Worm (Caenorhabditis elegans): ENCODE results near the gene sdz-6.

sdz-6 gene

DNA sequence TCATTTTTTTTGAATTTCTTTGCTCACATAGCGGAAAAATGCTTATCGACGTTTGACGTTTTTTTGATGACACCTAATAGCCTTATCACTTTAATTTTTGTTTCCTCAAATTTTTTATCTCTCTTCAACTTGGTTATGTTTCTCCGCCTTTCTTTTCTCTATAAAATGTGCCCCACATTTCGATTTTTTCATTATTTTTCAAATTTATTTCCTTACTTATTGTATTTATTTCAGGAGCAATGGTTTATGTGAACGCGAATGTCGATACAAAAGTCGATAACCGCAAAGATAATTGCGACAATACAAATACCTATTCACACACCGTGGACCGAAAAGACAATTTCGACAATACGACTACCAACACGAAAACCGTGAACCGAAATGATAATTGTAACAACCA, at the start of gene sdz-6:
sdz-6 (plus strand) TSS at position 229 of the 400 bp plus-strand sequence.
- TF ChIP-seq tbx-11 (GFP tag; IDR thresholded peaks at IDR 0.05), result no peak
- TF ChIP-seq ceh-13 (GFP tag; optimal IDR thresholded peaks at IDR 0.05), result no peak
- TF ChIP-seq scrt-1 (GFP tag; IDR thresholded peaks at IDR 0.05), result no peak
- TF ChIP-seq hnd-1 (tag; optimal IDR thresholded peaks at IDR 0.05), result no peak
- TF ChIP-seq hmbx-1 (tag; optimal IDR thresholded peaks at IDR 0.05), result no peak
- TF ChIP-seq B0310.2 (tag; optimal IDR thresholded peaks at IDR 0.05), result no peak
- no peak for TF ChIP-seq aly-1 (tag; optimal IDR thresholded peaks at IDR 0.05)
- no peak for TF ChIP-seq pes-1 (GFP tag; IDR thresholded peaks at IDR 0.05)
- TF ChIP-seq ama-1 (optimal IDR thresholded peaks at IDR 0.05), result no peak
- TF ChIP-seq tbx-37 (GFP tag; conservative IDR thresholded peaks at IDR 0.05), result no peak
- TF ChIP-seq ceh-36 (tag; optimal IDR thresholded peaks at IDR 0.05), result no peak
- no peak for TF ChIP-seq F13C5.2 (tag; optimal IDR thresholded peaks at IDR 0.05)
- no peak for TF ChIP-seq ets-7 (tag; optimal IDR thresholded peaks at IDR 0.05)
- TF ChIP-seq sea-1 (GFP tag; conservative IDR thresholded peaks at IDR 0.05), result no peak
- no peak for TF ChIP-seq tra-4 (tag; optimal IDR thresholded peaks at IDR 0.05)
- no peak for TF ChIP-seq flt-1 (GFP tag; IDR thresholded peaks at IDR 0.05)

DNA sequence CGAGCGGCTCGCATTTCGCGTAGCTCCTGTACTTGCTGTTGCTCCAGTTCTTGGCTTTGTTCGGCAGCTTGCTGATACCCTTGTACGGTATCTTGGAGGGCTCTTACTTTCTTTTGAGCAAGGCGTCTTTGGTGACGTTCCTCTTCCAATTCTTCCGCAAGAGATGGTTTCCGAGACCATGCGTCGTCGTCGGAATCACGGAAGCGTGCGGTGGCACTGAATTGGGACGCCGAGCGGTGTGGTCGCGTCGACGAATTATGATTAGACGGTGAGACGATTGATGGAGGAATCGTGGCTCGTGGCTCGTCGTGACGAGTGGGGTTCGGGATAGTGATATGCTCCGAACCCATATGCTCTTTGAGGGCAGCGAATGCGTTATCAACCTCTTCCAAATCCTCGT, 44.1 kb upstream of the sdz-6 start:
- TF ChIP-seq sea-1 (GFP tag; conservative IDR thresholded peaks at IDR 0.05), result no peak
- TF ChIP-seq ets-7 (tag; optimal IDR thresholded peaks at IDR 0.05), result no peak
- TF ChIP-seq tbx-37 (GFP tag; conservative IDR thresholded peaks at IDR 0.05), result no peak
- TF ChIP-seq hmbx-1 (tag; optimal IDR thresholded peaks at IDR 0.05), result no peak
- no peak for TF ChIP-seq ceh-36 (tag; optimal IDR thresholded peaks at IDR 0.05)
- no peak for TF ChIP-seq tra-4 (tag; optimal IDR thresholded peaks at IDR 0.05)
- TF ChIP-seq ceh-13 (GFP tag; optimal IDR thresholded peaks at IDR 0.05), result no peak
- no peak for TF ChIP-seq F13C5.2 (tag; optimal IDR thresholded peaks at IDR 0.05)
- TF ChIP-seq hmg-4 (GFP tag; optimal IDR thresholded peaks at IDR 0.05), result no peak
- no peak for TF ChIP-seq tbx-11 (GFP tag; IDR thresholded peaks at IDR 0.05)
- no peak for TF ChIP-seq scrt-1 (GFP tag; IDR thresholded peaks at IDR 0.05)
- no peak for TF ChIP-seq B0310.2 (tag; optimal IDR thresholded peaks at IDR 0.05)
- TF ChIP-seq aly-1 (tag; optimal IDR thresholded peaks at IDR 0.05), result no peak
- TF ChIP-seq hnd-1 (tag; optimal IDR thresholded peaks at IDR 0.05), result no peak
- no peak for TF ChIP-seq pes-1 (GFP tag; IDR thresholded peaks at IDR 0.05)
- TF ChIP-seq ama-1 (optimal IDR thresholded peaks at IDR 0.05), result no peak
- no peak for TF ChIP-seq flt-1 (GFP tag; IDR thresholded peaks at IDR 0.05)

DNA sequence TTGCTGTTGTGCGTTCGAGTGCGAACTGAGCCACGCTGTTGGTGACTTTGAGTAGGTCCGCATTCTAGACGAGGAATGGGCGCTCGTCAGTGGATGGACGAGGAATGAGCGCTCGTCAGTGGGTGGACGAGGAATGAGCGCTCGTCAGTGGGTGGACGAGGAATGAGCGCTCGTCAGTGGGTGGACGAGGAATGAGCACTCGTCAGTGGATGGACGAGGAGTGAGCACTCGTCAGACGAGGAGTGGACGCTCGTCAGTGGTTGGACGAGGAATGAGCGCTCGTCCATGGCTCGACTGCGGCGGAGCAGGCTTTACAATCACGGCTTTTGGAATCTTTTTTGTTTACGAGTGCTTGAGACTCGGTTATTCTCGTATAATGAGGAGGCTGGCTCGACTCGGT, 41.9 kb upstream of the sdz-6 start:
- TF ChIP-seq flt-1 (GFP tag; IDR thresholded peaks at IDR 0.05) (no peak), ets-7 (tag; optimal IDR thresholded peaks at IDR 0.05) (no peak), ceh-13 (GFP tag; optimal IDR thresholded peaks at IDR 0.05) (no peak), pes-1 (GFP tag; IDR thresholded peaks at IDR 0.05) (no peak), ama-1 (optimal IDR thresholded peaks at IDR 0.05) (no peak), aly-1 (tag; optimal IDR thresholded peaks at IDR 0.05) (no peak), scrt-1 (GFP tag; IDR thresholded peaks at IDR 0.05) (no peak), tbx-11 (GFP tag; IDR thresholded peaks at IDR 0.05) (no peak), tbx-37 (GFP tag; conservative IDR thresholded peaks at IDR 0.05) (no peak), ceh-36 (tag; optimal IDR thresholded peaks at IDR 0.05) (no peak), hnd-1 (tag; optimal IDR thresholded peaks at IDR 0.05) (no peak), tra-4 (tag; optimal IDR thresholded peaks at IDR 0.05) (no peak), B0310.2 (tag; optimal IDR thresholded peaks at IDR 0.05) (no peak)

DNA sequence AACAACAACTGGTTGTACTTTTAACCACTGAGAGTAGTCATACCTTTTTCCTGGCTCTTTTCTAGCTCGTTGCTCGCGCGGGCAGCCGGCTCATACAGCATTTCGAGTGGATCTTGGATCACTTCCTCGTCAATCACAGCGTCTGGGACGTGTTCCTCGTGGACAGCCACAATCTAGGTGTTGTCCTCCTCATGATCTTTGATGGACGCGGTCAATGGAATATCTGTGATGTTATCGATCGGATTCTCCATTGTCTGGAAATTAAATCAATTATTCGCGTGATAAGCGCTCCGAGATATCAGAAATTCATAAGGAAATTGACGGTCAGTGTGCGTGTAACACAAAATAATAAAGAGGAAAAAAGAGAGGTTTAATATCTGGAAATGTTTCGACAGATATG, 40.5 kb upstream of the sdz-6 start, which contains the start of gene F21D9.8:
F21D9.8 (minus strand) TSS at position 101 of the 400 bp plus-strand sequence.
- no peak for TF ChIP-seq hmbx-1 (tag; optimal IDR thresholded peaks at IDR 0.05)
- TF ChIP-seq B0310.2 (tag; optimal IDR thresholded peaks at IDR 0.05), result no peak
- no peak for TF ChIP-seq F13C5.2 (tag; optimal IDR thresholded peaks at IDR 0.05)
- no peak for TF ChIP-seq ama-1 (optimal IDR thresholded peaks at IDR 0.05)
- TF ChIP-seq aly-1 (tag; optimal IDR thresholded peaks at IDR 0.05), result no peak
- TF ChIP-seq flt-1 (GFP tag; IDR thresholded peaks at IDR 0.05), result no peak
- no peak for TF ChIP-seq hmg-4 (GFP tag; optimal IDR thresholded peaks at IDR 0.05)
- TF ChIP-seq ceh-36 (tag; optimal IDR thresholded peaks at IDR 0.05), result no peak
- TF ChIP-seq tbx-37 (GFP tag; conservative IDR thresholded peaks at IDR 0.05), result no peak
- TF ChIP-seq ceh-13 (GFP tag; optimal IDR thresholded peaks at IDR 0.05), result no peak
- TF ChIP-seq scrt-1 (GFP tag; IDR thresholded peaks at IDR 0.05), result no peak
- TF ChIP-seq sea-1 (GFP tag; conservative IDR thresholded peaks at IDR 0.05), result no peak

DNA sequence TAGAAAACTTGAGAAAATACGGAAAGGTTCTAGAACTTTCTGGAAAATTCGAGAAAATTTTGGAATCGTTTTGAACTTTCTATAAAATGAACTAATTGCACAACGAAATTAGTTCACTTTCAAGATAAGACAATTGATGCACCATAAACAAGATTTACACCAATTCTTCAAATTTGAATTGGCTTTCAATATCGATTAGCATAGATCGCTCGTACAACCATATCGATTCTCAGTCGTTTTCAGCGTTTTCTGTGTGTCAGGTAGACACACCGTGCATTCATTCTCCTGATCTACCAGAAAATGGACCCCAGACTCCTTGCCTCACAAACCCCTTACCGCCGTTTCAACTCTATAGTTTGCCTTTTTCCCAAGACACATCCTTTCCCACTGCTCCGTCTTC, 38.1 kb upstream of the sdz-6 start, which contains the start of gene fbxb-117:
fbxb-117 (plus strand) TSS at position 301 of the 400 bp plus-strand sequence.
- TF ChIP-seq B0310.2 (tag; optimal IDR thresholded peaks at IDR 0.05), result no peak
- no peak for TF ChIP-seq flt-1 (GFP tag; IDR thresholded peaks at IDR 0.05)
- TF ChIP-seq ceh-36 (tag; optimal IDR thresholded peaks at IDR 0.05), result no peak
- TF ChIP-seq ama-1 (optimal IDR thresholded peaks at IDR 0.05), result no peak
- TF ChIP-seq hmg-4 (GFP tag; optimal IDR thresholded peaks at IDR 0.05), result no peak
- TF ChIP-seq tbx-11 (GFP tag; IDR thresholded peaks at IDR 0.05), result no peak
- no peak for TF ChIP-seq ets-7 (tag; optimal IDR thresholded peaks at IDR 0.05)
- no peak for TF ChIP-seq scrt-1 (GFP tag; IDR thresholded peaks at IDR 0.05)

DNA sequence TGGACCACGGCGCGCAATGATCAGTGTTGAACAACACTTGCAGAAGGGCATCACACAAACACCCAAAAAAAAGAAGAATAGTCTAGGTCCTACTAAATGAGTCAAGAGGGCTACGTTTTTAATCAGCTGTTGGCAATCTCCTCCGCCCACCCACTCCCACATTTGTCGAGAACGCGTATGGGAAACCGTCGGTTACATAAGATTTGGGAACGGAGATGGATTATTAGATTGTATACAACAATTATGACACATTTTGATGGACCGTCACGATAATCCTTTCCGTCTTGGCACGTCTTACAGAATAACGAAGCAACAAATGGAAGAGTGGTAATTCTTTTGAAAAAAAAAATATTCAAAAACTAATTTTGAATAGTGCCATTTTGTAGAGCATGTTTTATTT, 34.5 kb upstream of the sdz-6 start:
- TF ChIP-seq ama-1 (optimal IDR thresholded peaks at IDR 0.05) (no peak), tbx-11 (GFP tag; IDR thresholded peaks at IDR 0.05) (no peak), ceh-13 (GFP tag; optimal IDR thresholded peaks at IDR 0.05) (no peak), pes-1 (GFP tag; IDR thresholded peaks at IDR 0.05) (no peak), scrt-1 (GFP tag; IDR thresholded peaks at IDR 0.05) (no peak), aly-1 (tag; optimal IDR thresholded peaks at IDR 0.05) (no peak), flt-1 (GFP tag; IDR thresholded peaks at IDR 0.05) (no peak), hmg-4 (GFP tag; optimal IDR thresholded peaks at IDR 0.05) (no peak), tra-4 (tag; optimal IDR thresholded peaks at IDR 0.05) (no peak), B0310.2 (tag; optimal IDR thresholded peaks at IDR 0.05) (no peak), F13C5.2 (tag; optimal IDR thresholded peaks at IDR 0.05) (no peak), ets-7 (tag; optimal IDR thresholded peaks at IDR 0.05) (no peak), tbx-37 (GFP tag; conservative IDR thresholded peaks at IDR 0.05) (no peak), sea-1 (GFP tag; conservative IDR thresholded peaks at IDR 0.05) (no peak), ceh-36 (tag; optimal IDR thresholded peaks at IDR 0.05) (no peak)

DNA sequence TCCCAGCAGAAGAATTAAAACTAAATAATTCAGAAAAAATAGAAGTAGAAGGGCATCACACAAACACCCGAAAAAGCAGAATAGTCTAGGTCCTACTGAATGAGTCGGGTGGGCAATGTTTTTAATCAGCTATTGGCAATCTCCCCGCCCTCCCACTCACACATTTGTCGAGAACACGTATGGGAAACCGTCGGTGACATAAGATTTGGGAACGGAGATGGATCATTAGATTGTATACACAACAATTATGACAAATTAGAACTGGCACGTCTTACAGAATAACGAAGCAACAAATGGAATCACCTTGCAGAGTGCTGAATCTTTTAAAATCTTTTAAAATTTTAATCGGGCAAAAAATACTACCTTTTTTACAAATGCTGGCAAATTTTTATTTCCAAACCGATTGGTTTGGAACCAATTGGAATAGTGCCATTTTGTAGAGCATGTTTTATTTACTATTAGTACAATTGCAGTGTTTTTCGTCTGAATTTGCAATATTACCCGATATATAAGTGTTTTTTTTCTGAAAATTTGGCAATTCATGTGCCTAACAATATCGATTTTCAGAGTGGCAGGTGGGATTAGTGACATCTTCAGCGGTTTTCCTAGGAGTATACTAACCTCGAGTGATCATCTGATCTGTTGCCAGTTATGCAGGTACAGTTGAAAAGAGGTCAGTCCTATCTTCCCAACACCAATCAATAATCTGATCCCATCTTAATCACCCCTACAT, 32.2 kb upstream of the sdz-6 start, which contains the start of the genes F55C9.3 and fbxb-57:
F55C9.3 (minus strand) TSS at position 101 of the 733 bp plus-strand sequence.
fbxb-57 (plus strand) TSS at position 683 of the 733 bp plus-strand sequence.
- TF ChIP-seq pes-1 (GFP tag; IDR thresholded peaks at IDR 0.05) (no peak), ceh-36 (tag; optimal IDR thresholded peaks at IDR 0.05) (no peak), tbx-11 (GFP tag; IDR thresholded peaks at IDR 0.05) (no peak), F13C5.2 (tag; optimal IDR thresholded peaks at IDR 0.05) (no peak), hmg-4 (GFP tag; optimal IDR thresholded peaks at IDR 0.05) (no peak), tbx-37 (GFP tag; conservative IDR thresholded peaks at IDR 0.05) (no peak), ama-1 (optimal IDR thresholded peaks at IDR 0.05) (no peak), ceh-13 (GFP tag; optimal IDR thresholded peaks at IDR 0.05) (no peak), B0310.2 (tag; optimal IDR thresholded peaks at IDR 0.05) (no peak), hnd-1 (tag; optimal IDR thresholded peaks at IDR 0.05) (no peak), aly-1 (tag; optimal IDR thresholded peaks at IDR 0.05) (no peak), tra-4 (tag; optimal IDR thresholded peaks at IDR 0.05) (no peak), sea-1 (GFP tag; conservative IDR thresholded peaks at IDR 0.05) (no peak), scrt-1 (GFP tag; IDR thresholded peaks at IDR 0.05) (no peak), ets-7 (tag; optimal IDR thresholded peaks at IDR 0.05) (no peak), hmbx-1 (tag; optimal IDR thresholded peaks at IDR 0.05) (no peak), flt-1 (GFP tag; IDR thresholded peaks at IDR 0.05) (no peak)
